Worm (Caenorhabditis elegans) whole organism, L3 larva: Measurements from ENCODE around the gene algn-13.

Experiments used
- ZK546.5 ChIP-seq: sonication (generic microtip); optimal IDR thresholded peaks from 2 replicates; lab custom pipeline; 2017; ENCODE audit warnings: missing biosample characterization, missing genetic modification characterization
- aly-2 ChIP-seq: fragments of 150-350 bp; optimal IDR thresholded peaks from 2 replicates; lab custom pipeline; 2014; ENCODE audit warnings: missing biosample characterization, missing genetic modification characterization
- ama-1 ChIP-seq: fragments of 150-350 bp; optimal IDR thresholded peaks from 2 replicates; lab custom pipeline; 2018
- ceh-28 ChIP-seq: fragments of 150-350 bp; optimal IDR thresholded peaks from 2 replicates; lab custom pipeline; 2014; ENCODE audit warnings: missing biosample characterization, missing genetic modification reagents, missing genetic modification characterization
- ceh-9 ChIP-seq: sonication (generic microtip); optimal IDR thresholded peaks from 2 replicates; lab custom pipeline; 2018; ENCODE audit warnings: missing biosample characterization, missing genetic modification characterization
- egl-27 ChIP-seq: sonication (generic microtip); optimal IDR thresholded peaks from 4 replicates; lab custom pipeline; 2017; ENCODE audit warnings: missing biosample characterization, missing genetic modification reagents, missing genetic modification characterization
- egl-5 ChIP-seq: fragments of 150-350 bp; optimal IDR thresholded peaks from 2 replicates; lab custom pipeline; 2017; ENCODE audit warnings: missing biosample characterization, missing genetic modification reagents, missing genetic modification characterization, inconsistent platforms
- elt-2 ChIP-seq: sonication (generic microtip); optimal IDR thresholded peaks from 2 replicates; lab custom pipeline; 2016; ENCODE audit warnings: missing genetic modification reagents, mild to moderate bottlenecking, missing genetic modification characterization, missing compliant biosample characterization
- elt-3 ChIP-seq, 3 experiments: fragments of 150-350 bp in 1 of 3; sonication (generic microtip) in 2 of 3; optimal IDR thresholded peaks; 2 replicates in 2 of 3; 4 replicates in 1 of 3; lab custom pipeline; 2014 to 2017; ENCODE audit warnings: missing biosample characterization in 3 of 3, missing genetic modification characterization in 3 of 3
- eor-1 ChIP-seq, 2 experiments: fragments of 150-350 bp; optimal IDR thresholded peaks; 2 replicates each; lab custom pipeline; 2014 to 2018; ENCODE audit warnings: missing biosample characterization in 2 of 2, missing genetic modification characterization in 2 of 2
- fkh-10 ChIP-seq: sonication (generic microtip); optimal IDR thresholded peaks from 2 replicates; lab custom pipeline; 2017; ENCODE audit warnings: missing biosample characterization, missing genetic modification reagents, missing genetic modification characterization
- fkh-2 ChIP-seq: fragments of 150-350 bp; optimal IDR thresholded peaks from 2 replicates; lab custom pipeline; 2014; ENCODE audit warnings: missing biosample characterization, missing genetic modification reagents, missing genetic modification characterization
- fos-1 ChIP-seq: fragments of 150-350 bp; optimal IDR thresholded peaks from 2 replicates; lab custom pipeline; 2014; ENCODE audit warnings: missing biosample characterization, missing genetic modification characterization
- hmg-11 ChIP-seq: sonication (generic microtip); optimal IDR thresholded peaks from 2 replicates; lab custom pipeline; 2016; ENCODE audit warnings: missing genetic modification characterization, missing compliant biosample characterization
- jun-1 ChIP-seq: fragments of 150-350 bp; optimal IDR thresholded peaks from 2 replicates; lab custom pipeline; 2014; ENCODE audit warnings: missing biosample characterization, missing genetic modification reagents, missing genetic modification characterization
- lsy-12 ChIP-seq: sonication (generic microtip); optimal IDR thresholded peaks from 2 replicates; lab custom pipeline; 2016; ENCODE audit warnings: mild to moderate bottlenecking, missing genetic modification characterization, missing compliant biosample characterization
- mml-1 ChIP-seq: fragments of 150-350 bp; sonication (generic microtip); optimal IDR thresholded peaks from 3 replicates; lab custom pipeline; 2014; ENCODE audit warnings: missing biosample characterization, missing genetic modification characterization
- nfya-1 ChIP-seq: sonication (generic microtip); optimal IDR thresholded peaks from 2 replicates; lab custom pipeline; 2017; ENCODE audit warnings: missing genetic modification characterization, mild to moderate bottlenecking, missing compliant biosample characterization, antibody characterized with exemption, moderate library complexity; ENCODE audit not compliant: insufficient read depth
- nhr-12 ChIP-seq: fragments of 150-350 bp; optimal IDR thresholded peaks from 2 replicates; lab custom pipeline; 2014; ENCODE audit warnings: missing biosample characterization, missing genetic modification characterization
- nhr-23 ChIP-seq: fragments of 150-350 bp; optimal IDR thresholded peaks from 2 replicates; lab custom pipeline; 2014; ENCODE audit warnings: missing biosample characterization, missing genetic modification reagents, missing genetic modification characterization
- nhr-237 ChIP-seq: fragments of 150-350 bp; optimal IDR thresholded peaks from 2 replicates; lab custom pipeline; 2014; ENCODE audit warnings: missing biosample characterization, missing genetic modification characterization
- nhr-25 ChIP-seq: sonication (generic microtip); optimal IDR thresholded peaks from 2 replicates; lab custom pipeline; 2017; ENCODE audit warnings: missing biosample characterization, missing genetic modification characterization
- nhr-28 ChIP-seq: fragments of 150-350 bp; optimal IDR thresholded peaks from 2 replicates; lab custom pipeline; 2014; ENCODE audit warnings: missing biosample characterization, missing genetic modification characterization
- nhr-43 ChIP-seq: sonication (generic microtip); optimal IDR thresholded peaks from 2 replicates; lab custom pipeline; 2016; ENCODE audit warnings: mild to moderate bottlenecking, missing genetic modification characterization, missing compliant biosample characterization; ENCODE audit not compliant: poor library complexity, severe bottlenecking
- nhr-67 ChIP-seq: fragments of 150-350 bp; optimal IDR thresholded peaks from 2 replicates; lab custom pipeline; 2014; ENCODE audit warnings: missing biosample characterization, missing genetic modification characterization
- nhr-76 ChIP-seq: fragments of 150-350 bp; sonication (generic microtip); optimal IDR thresholded peaks from 5 replicates; lab custom pipeline; 2014; ENCODE audit warnings: missing biosample characterization, missing genetic modification characterization
- pha-4 ChIP-seq: fragments of 150-350 bp; optimal IDR thresholded peaks from 2 replicates; lab custom pipeline; 2014; ENCODE audit warnings: missing biosample characterization, missing genetic modification reagents, missing genetic modification characterization
- pqm-1 ChIP-seq: fragments of 150-350 bp; optimal IDR thresholded peaks from 2 replicates; lab custom pipeline; 2017; ENCODE audit warnings: missing biosample characterization, missing genetic modification characterization, inconsistent platforms
- sea-2 ChIP-seq: fragments of 150-350 bp; sonication (generic microtip); optimal IDR thresholded peaks from 4 replicates; lab custom pipeline; 2014; ENCODE audit warnings: missing biosample characterization, missing genetic modification reagents, missing genetic modification characterization
- skn-1 ChIP-seq: fragments of 150-350 bp; optimal IDR thresholded peaks from 2 replicates; lab custom pipeline; 2014; ENCODE audit warnings: missing biosample characterization, missing genetic modification characterization
- snpc-4 ChIP-seq: fragments of 150-350 bp; optimal IDR thresholded peaks from 2 replicates; lab custom pipeline; 2014; ENCODE audit warnings: missing biosample characterization, missing genetic modification characterization
- unc-39 ChIP-seq: sonication (generic microtip); optimal IDR thresholded peaks from 4 replicates; lab custom pipeline; 2017; ENCODE audit warnings: missing biosample characterization, missing genetic modification characterization
- ztf-11 ChIP-seq: fragments of 150-350 bp; optimal IDR thresholded peaks from 2 replicates; lab custom pipeline; 2014; ENCODE audit warnings: missing biosample characterization, missing genetic modification characterization

Gene algn-13

ce11 chrV:14002402-14002801 is 40.6 kb upstream of the algn-13 start:
- TF ChIP-seq skn-1 (tag; lab: Kevin White, UChicago) = no peak
- peak; percentile 35 for TF ChIP-seq nhr-25
- TF ChIP-seq pqm-1 (tag; lab: Kevin White, UChicago) = peak; percentile 21
- TF ChIP-seq pha-4 (tag; lab: Kevin White, UChicago) = peak; percentile 43

DNA sequence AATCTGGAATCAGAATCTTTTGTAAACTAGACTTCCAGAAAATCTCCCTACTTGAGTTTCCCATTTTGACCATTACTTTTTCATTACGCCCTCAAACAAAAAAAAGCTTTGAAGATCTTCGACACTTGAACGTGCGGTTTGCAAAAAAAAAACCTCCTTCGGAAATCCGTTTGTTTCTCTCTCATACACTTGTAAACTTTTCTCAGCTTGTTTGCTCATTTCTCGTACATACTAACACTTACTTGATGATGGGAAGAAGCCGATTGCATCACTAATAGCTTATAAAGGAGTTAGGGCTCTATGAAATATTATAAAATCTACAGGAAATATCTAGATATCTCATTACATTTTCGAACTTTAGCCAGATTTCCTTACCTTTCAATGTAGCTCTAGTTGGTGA is 40.2 kb upstream of the algn-13 start:
- TF ChIP-seq fkh-2 = no peak
- no peak for TF ChIP-seq nhr-28 (tag; lab: Kevin White, UChicago)
- no peak for TF ChIP-seq fos-1
- TF ChIP-seq nhr-237 (tag; lab: Kevin White, UChicago) = no peak
- no peak for TF ChIP-seq lsy-12 (tag; lab: Kevin White, UChicago)
- no peak for TF ChIP-seq ZK546.5 (tag; lab: Kevin White, UChicago)

DNA sequence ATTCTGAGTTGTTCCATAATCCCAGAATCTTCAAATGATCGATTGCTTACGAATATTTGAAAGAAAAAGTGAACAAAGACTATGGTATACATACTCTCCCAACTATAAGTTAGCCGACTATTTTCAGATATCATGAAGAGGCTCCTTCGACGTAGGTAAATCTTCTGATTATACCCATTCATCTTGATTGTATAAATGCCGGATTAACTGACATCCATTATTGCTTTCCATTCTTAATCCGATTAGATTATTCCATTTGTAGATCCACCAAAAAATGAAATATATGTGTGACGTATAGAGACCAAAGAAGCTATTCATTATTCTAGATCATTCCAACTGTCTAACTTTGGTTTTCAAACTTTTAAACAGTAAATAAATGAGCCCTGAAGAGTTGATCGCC is 31.7 kb upstream of the algn-13 start:
- TF ChIP-seq ama-1 (lab: Kevin White, UChicago) (no peak), nhr-25 (no peak), ceh-9 (tag; lab: Kevin White, UChicago) (no peak), nhr-76 (tag; lab: Kevin White, UChicago) (no peak), ztf-11 (tag; lab: Kevin White, UChicago) (no peak), nhr-23 (tag; lab: Kevin White, UChicago) (no peak), unc-39 (tag; lab: Kevin White, UChicago) (no peak), egl-5 (tag; lab: Kevin White, UChicago) (no peak), nhr-237 (tag; lab: Kevin White, UChicago) (no peak), ZK546.5 (tag; lab: Kevin White, UChicago) (no peak), mml-1 (tag; lab: Kevin White, UChicago) (no peak), nhr-28 (tag; lab: Kevin White, UChicago) (no peak), egl-27 (tag; lab: Kevin White, UChicago) (no peak)

DNA sequence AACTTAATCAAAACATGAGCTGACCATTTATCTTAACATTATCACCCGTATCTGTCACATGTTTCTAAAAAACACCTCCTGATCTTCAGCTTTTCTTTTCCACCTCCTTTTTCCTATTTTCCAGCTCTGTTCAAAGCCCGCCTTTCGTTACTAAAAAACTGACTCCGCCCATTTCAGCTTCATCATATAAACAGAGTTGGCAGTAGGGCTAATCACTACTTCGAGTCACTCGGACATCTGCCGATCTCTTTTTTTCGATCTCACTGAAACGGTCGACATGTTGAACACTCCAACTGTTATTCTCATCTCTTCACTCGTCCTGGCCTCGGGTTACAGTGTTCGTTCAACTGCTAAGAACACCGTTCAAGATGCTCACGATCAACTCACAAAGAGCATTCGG is 30.7 kb upstream of the algn-13 start, which contains the start of gene droe-4:
Gene droe-4, plus strand, starts transcription at position 172 of the 400 bp plus-strand sequence.
- TF ChIP-seq egl-5 (tag; lab: Kevin White, UChicago) = no peak
- TF ChIP-seq nhr-76 (tag; lab: Kevin White, UChicago) = no peak
- no peak for TF ChIP-seq egl-27 (tag; lab: Kevin White, UChicago)
- TF ChIP-seq jun-1 (tag; lab: Kevin White, UChicago) = no peak
- no peak for TF ChIP-seq sea-2
- no peak for TF ChIP-seq nhr-12 (tag; lab: Kevin White, UChicago)
- no peak for TF ChIP-seq fkh-10 (GFP tag; lab: Kevin White, UChicago)
- no peak for TF ChIP-seq aly-2 (tag; lab: Kevin White, UChicago)
- TF ChIP-seq fkh-2 = no peak
- no peak for TF ChIP-seq ZK546.5 (tag; lab: Kevin White, UChicago)
- TF ChIP-seq nhr-25 = no peak
- TF ChIP-seq mml-1 (tag; lab: Kevin White, UChicago) = no peak
- TF ChIP-seq snpc-4 (tag; lab: Kevin White, UChicago) = no peak
- TF ChIP-seq unc-39 (tag; lab: Kevin White, UChicago) = no peak
- no peak for TF ChIP-seq eor-1 (tag; optimal IDR thresholded peaks at IDR 0.05; lab: Kevin White, UChicago)

- no peak for TF ChIP-seq nhr-12 (tag; lab: Kevin White, UChicago)
- TF ChIP-seq fkh-2 = no peak
- TF ChIP-seq nfya-1 (tag; lab: Kevin White, UChicago) = peak; percentile 37
- no peak for TF ChIP-seq elt-3 (tag; optimal IDR thresholded peaks at IDR 0.05; lab: Kevin White, UChicago)
- no peak for TF ChIP-seq hmg-11
- no peak for TF ChIP-seq nhr-43 (tag; lab: Kevin White, UChicago)
- TF ChIP-seq pha-4 (tag; lab: Kevin White, UChicago) = peak; percentile 41
- no peak for TF ChIP-seq nhr-67
- TF ChIP-seq ceh-28 (tag; lab: Kevin White, UChicago) = no peak
- peak; percentile 45 for TF ChIP-seq lsy-12 (tag; lab: Kevin White, UChicago)
- TF ChIP-seq pqm-1 (tag; lab: Kevin White, UChicago) = peak; percentile 47
- TF ChIP-seq jun-1 (tag; lab: Kevin White, UChicago) = peak; percentile 30
- peak; percentile 96 for TF ChIP-seq elt-2 (tag; lab: Kevin White, UChicago)
These were observed 25.0 kb upstream of the algn-13 start for ce11 chrV:13986823-13987222.
